Worm (Caenorhabditis elegans) whole organism, L1 larva: ENCODE data around the gene Y43C5B.3.
A peak's percentile ranks its signal among the peaks of the same experiment; 100 is the strongest.

Source experiments
- C04F5.9 ChIP-seq: sonication (generic microtip); optimal IDR thresholded peaks from 2 replicates; lab custom pipeline; 2016; ENCODE audit warnings: missing genetic modification characterization, missing compliant biosample characterization
- Y116A8C.19 ChIP-seq: sonication (generic microtip); optimal IDR thresholded peaks from 2 replicates; lab custom pipeline; 2016; ENCODE audit warnings: missing compliant biosample characterization, missing genetic modification characterization, borderline replicate concordance
- aha-1 ChIP-seq: fragments of 150-350 bp; optimal IDR thresholded peaks from 2 replicates; lab custom pipeline; 2014; ENCODE audit warnings: missing biosample characterization, missing genetic modification characterization
- ama-1 ChIP-seq: fragments of 150-350 bp; optimal IDR thresholded peaks from 2 replicates; lab custom pipeline; 2014
- ceh-63 ChIP-seq: fragments of 200-800 bp; sonication (Bioruptor generic); optimal IDR thresholded peaks from 2 replicates; lab custom pipeline; 2018; ENCODE audit warnings: mild to moderate bottlenecking, missing genetic modification characterization, missing compliant biosample characterization
- ceh-82 ChIP-seq, 3 experiments: fragments of 150-350 bp in 1 of 3; sonication (generic microtip) in 2 of 3; optimal IDR thresholded peaks; 2 replicates each; lab custom pipeline; 2014 to 2017; ENCODE audit warnings: missing biosample characterization in 3 of 3, missing genetic modification characterization in 3 of 3
- ceh-90 ChIP-seq: sonication (generic microtip); optimal IDR thresholded peaks from 2 replicates; lab custom pipeline; 2016; ENCODE audit warnings: missing genetic modification characterization, missing compliant biosample characterization
- ces-1 ChIP-seq: fragments of 150-350 bp; optimal IDR thresholded peaks from 2 replicates; lab custom pipeline; 2014; ENCODE audit warnings: missing biosample characterization, missing genetic modification reagents, missing genetic modification characterization
- dpl-1 ChIP-seq, 3 experiments: fragments of 150-350 bp in 2 of 3; sonication (generic microtip) in 1 of 3; optimal IDR thresholded peaks; 2 replicates each; lab custom pipeline; 2014 to 2017; ENCODE audit warnings: missing biosample characterization in 3 of 3, missing genetic modification characterization in 3 of 3, missing genetic modification reagents in 3 of 3
- egl-13 ChIP-seq: sonication (generic microtip); optimal IDR thresholded peaks from 2 replicates; lab custom pipeline; 2016; ENCODE audit warnings: missing genotype, missing genetic modification reagents, missing genetic modification characterization, missing compliant biosample characterization
- elt-3 ChIP-seq, 6 experiments: fragments of 150-350 bp in 1 of 6; sonication (generic microtip); optimal IDR thresholded peaks; 2 replicates each; lab custom pipeline; 2017 to 2018; ENCODE audit warnings: missing biosample characterization in 6 of 6, missing genetic modification characterization in 6 of 6, inconsistent platforms in 1 of 6
- fkh-10 ChIP-seq: sonication (generic microtip); optimal IDR thresholded peaks from 2 replicates; lab custom pipeline; 2017; ENCODE audit warnings: missing biosample characterization, missing genetic modification reagents, missing genetic modification characterization
- fos-1 ChIP-seq: fragments of 150-350 bp; optimal IDR thresholded peaks from 2 replicates; lab custom pipeline; 2014; ENCODE audit warnings: missing biosample characterization, missing genetic modification characterization
- grh-1 ChIP-seq: fragments of 200-800 bp; sonication (Bioruptor generic); IDR thresholded peaks from 2 replicates; pipeline ENCODE4 v1.3.6; 2022; ENCODE audit warnings: missing genetic modification reagents, missing genetic modification characterization, missing compliant biosample characterization
- hlh-4 ChIP-seq: sonication (generic microtip); optimal IDR thresholded peaks from 2 replicates; lab custom pipeline; 2016; ENCODE audit warnings: mild to moderate bottlenecking, missing genetic modification characterization, missing compliant biosample characterization
- irx-1 ChIP-seq: sonication (generic microtip); optimal IDR thresholded peaks from 2 replicates; lab custom pipeline; 2016; ENCODE audit warnings: missing genetic modification characterization, missing compliant biosample characterization
- isw-1 ChIP-seq: fragments of 200-800 bp; sonication (Bioruptor generic); IDR thresholded peaks from 2 replicates; pipeline ENCODE4 v1.3.6; 2022; ENCODE audit warnings: missing genetic modification characterization, missing compliant biosample characterization
- jun-1 ChIP-seq: fragments of 150-350 bp; optimal IDR thresholded peaks from 2 replicates; lab custom pipeline; 2014; ENCODE audit warnings: missing biosample characterization, missing genetic modification reagents, missing genetic modification characterization
- lin-13 ChIP-seq: fragments of 150-350 bp; optimal IDR thresholded peaks from 2 replicates; lab custom pipeline; 2014; ENCODE audit warnings: missing biosample characterization, missing genetic modification reagents, missing genetic modification characterization
- lin-14 ChIP-seq: fragments of 200-800 bp; sonication (Bioruptor generic); optimal IDR thresholded peaks from 2 replicates; lab custom pipeline; 2018; ENCODE audit warnings: mild to moderate bottlenecking, missing genetic modification characterization, moderate library complexity, missing compliant biosample characterization
- lin-15B ChIP-seq: fragments of 150-350 bp; sonication (generic microtip); optimal IDR thresholded peaks from 3 replicates; lab custom pipeline; 2014; ENCODE audit warnings: missing biosample characterization, missing genetic modification characterization
- lin-39 ChIP-seq: fragments of 150-350 bp; optimal IDR thresholded peaks from 2 replicates; lab custom pipeline; 2014; ENCODE audit warnings: missing biosample characterization, missing genetic modification reagents, missing genetic modification characterization
- lir-3 ChIP-seq: sonication (generic microtip); optimal IDR thresholded peaks from 2 replicates; lab custom pipeline; 2016; ENCODE audit warnings: mild to moderate bottlenecking, missing genetic modification characterization, moderate library complexity, missing compliant biosample characterization; ENCODE audit not compliant: poor library complexity
- lsy-2 ChIP-seq, 2 experiments: fragments of 150-350 bp; optimal IDR thresholded peaks; 2 replicates each; lab custom pipeline; 2014; ENCODE audit warnings: missing biosample characterization in 2 of 2, missing genetic modification characterization in 2 of 2
- mdl-1 ChIP-seq, 2 experiments: fragments of 150-350 bp; optimal IDR thresholded peaks; 2 replicates each; lab custom pipeline; 2014 to 2017; ENCODE audit warnings: missing biosample characterization in 2 of 2, missing genetic modification characterization in 2 of 2, inconsistent platforms in 1 of 2
- mef-2 ChIP-seq: fragments of 150-350 bp; optimal IDR thresholded peaks from 2 replicates; lab custom pipeline; 2014; ENCODE audit warnings: missing biosample characterization, missing genetic modification characterization
- mep-1 ChIP-seq: fragments of 150-350 bp; optimal IDR thresholded peaks from 2 replicates; lab custom pipeline; 2014; ENCODE audit warnings: missing biosample characterization, missing genetic modification characterization
- nhr-11 ChIP-seq: fragments of 150-350 bp; optimal IDR thresholded peaks from 2 replicates; lab custom pipeline; 2014; ENCODE audit warnings: missing biosample characterization, missing genetic modification characterization
- nhr-19 ChIP-seq: fragments of 200-800 bp; sonication (Bioruptor generic); conservative IDR thresholded peaks from 2 replicates; pipeline ENCODE4 v1.3.6; 2022; ENCODE audit warnings: missing genetic modification characterization, missing compliant biosample characterization
- nhr-71 ChIP-seq: sonication (generic microtip); optimal IDR thresholded peaks from 2 replicates; lab custom pipeline; 2016; ENCODE audit warnings: mild to moderate bottlenecking, missing genetic modification characterization, moderate library complexity, missing compliant biosample characterization
- nhr-77 ChIP-seq: fragments of 150-350 bp; optimal IDR thresholded peaks from 2 replicates; lab custom pipeline; 2014; ENCODE audit warnings: missing biosample characterization, missing genetic modification characterization
- nhr-85 ChIP-seq: sonication (generic microtip); peaks from one replicate; lab custom pipeline; 2016; ENCODE audit warnings: missing genetic modification characterization, inconsistent platforms, missing compliant biosample characterization
- nhr-90 ChIP-seq: sonication (generic microtip); optimal IDR thresholded peaks from 2 replicates; lab custom pipeline; 2016; ENCODE audit warnings: mild to moderate bottlenecking, missing genetic modification characterization, missing compliant biosample characterization; ENCODE audit not compliant: poor library complexity
- rnt-1 ChIP-seq: sonication (generic microtip); optimal IDR thresholded peaks from 2 replicates; lab custom pipeline; 2016; ENCODE audit warnings: mild to moderate bottlenecking, missing genetic modification characterization, moderate library complexity, missing compliant biosample characterization
- skn-1 ChIP-seq: fragments of 150-350 bp; optimal IDR thresholded peaks from 2 replicates; lab custom pipeline; 2014; ENCODE audit warnings: missing biosample characterization, missing genetic modification characterization
- snpc-4 ChIP-seq: fragments of 150-350 bp; optimal IDR thresholded peaks from 2 replicates; lab custom pipeline; 2014; ENCODE audit warnings: missing biosample characterization, missing genetic modification characterization
- snu-23 ChIP-seq: sonication (generic microtip); optimal IDR thresholded peaks from 2 replicates; lab custom pipeline; 2016; ENCODE audit warnings: missing genetic modification characterization, missing compliant biosample characterization
- sox-4 ChIP-seq: sonication (generic microtip); optimal IDR thresholded peaks from 2 replicates; lab custom pipeline; 2016; ENCODE audit warnings: missing genetic modification characterization, missing compliant biosample characterization
- swsn-7 ChIP-seq: sonication (generic microtip); optimal IDR thresholded peaks from 2 replicates; lab custom pipeline; 2016; ENCODE audit warnings: missing genetic modification characterization, missing compliant biosample characterization
- tlp-1 ChIP-seq: fragments of 150-350 bp; optimal IDR thresholded peaks from 2 replicates; lab custom pipeline; 2014; ENCODE audit warnings: missing biosample characterization, missing genetic modification characterization
- unc-130 ChIP-seq: fragments of 150-350 bp; optimal IDR thresholded peaks from 2 replicates; lab custom pipeline; 2017; ENCODE audit warnings: missing biosample characterization, missing genetic modification characterization, inconsistent platforms
- unc-62 ChIP-seq: fragments of 150-350 bp; optimal IDR thresholded peaks from 2 replicates; lab custom pipeline; 2014; ENCODE audit warnings: missing biosample characterization, missing genetic modification reagents, missing genetic modification characterization
- unc-86 ChIP-seq: sonication (generic microtip); optimal IDR thresholded peaks from 2 replicates; lab custom pipeline; 2016; ENCODE audit warnings: missing genetic modification characterization, missing compliant biosample characterization
- unc-98 ChIP-seq: fragments of 200-800 bp; sonication (Bioruptor generic); IDR thresholded peaks from 2 replicates; pipeline ENCODE4 v1.3.6; 2022; ENCODE audit warnings: missing genetic modification characterization, missing compliant biosample characterization
- xbp-1 ChIP-seq: sonication (generic microtip); optimal IDR thresholded peaks from 2 replicates; lab custom pipeline; 2016; ENCODE audit warnings: missing genetic modification characterization, missing compliant biosample characterization
- ztf-11 ChIP-seq, 2 experiments: sonication (generic microtip); optimal IDR thresholded peaks; 2 replicates each; lab custom pipeline; 2016 to 2017; ENCODE audit warnings: missing genetic modification characterization in 2 of 2, missing biosample characterization in 1 of 2, missing compliant biosample characterization in 1 of 2
- ztf-4 ChIP-seq: fragments of 150-350 bp; optimal IDR thresholded peaks from 2 replicates; lab custom pipeline; 2014; ENCODE audit warnings: missing biosample characterization, missing genetic modification characterization

The Y43C5B.3 gene

ce11 chrIV:10339701-10340100, 10.7 kb upstream of the Y43C5B.3 start (continued):
- no peak for TF ChIP-seq isw-1 (GFP tag; lab: Robert Waterston, UW)
- peak; percentile 29 for TF ChIP-seq hlh-4 (tag; lab: Kevin White, UChicago)
- TF ChIP-seq lin-14 (GFP tag; lab: Kevin White, UChicago), result peak; percentile 25
- no peak for TF ChIP-seq nhr-11 (tag; lab: Kevin White, UChicago)
- TF ChIP-seq grh-1 (GFP tag; lab: Robert Waterston, UW), result no peak
- no peak for TF ChIP-seq ceh-63 (GFP tag; lab: Kevin White, UChicago)
- TF ChIP-seq fkh-10 (GFP tag; lab: Kevin White, UChicago), result no peak
- no peak for TF ChIP-seq fos-1 (tag; lab: Kevin White, UChicago)
- TF ChIP-seq unc-62 (GFP tag; lab: Kevin White, UChicago), result no peak
- TF ChIP-seq xbp-1 (tag; lab: Kevin White, UChicago), result no peak
- no peak for TF ChIP-seq snpc-4 (tag; lab: Kevin White, UChicago)
- TF ChIP-seq unc-98 (GFP tag; lab: Robert Waterston, UW), result no peak
- TF ChIP-seq snu-23 (GFP tag; lab: Kevin White, UChicago), result no peak
- no peak for TF ChIP-seq lin-39 (tag; lab: Kevin White, UChicago)
- TF ChIP-seq egl-13 (tag; lab: Kevin White, UChicago), result no peak
- no peak for TF ChIP-seq elt-3 (tag; optimal IDR thresholded peaks at IDR 0.05; lab: Kevin White, UChicago)
- TF ChIP-seq swsn-7, result peak; percentile 4
- no peak for TF ChIP-seq lin-15B (tag; lab: Kevin White, UChicago)
- peak; percentile 3 for TF ChIP-seq sox-4 (tag; lab: Kevin White, UChicago)
- TF ChIP-seq lin-13, result no peak
- TF ChIP-seq lir-3 (tag; lab: Kevin White, UChicago), result no peak
- TF ChIP-seq lsy-2 (tag; optimal IDR thresholded peaks at IDR 0.05; lab: Kevin White, UChicago), result peak in 1 of 2 experiments; percentile 22
- no peak for TF ChIP-seq nhr-77 (tag; lab: Kevin White, UChicago)
- TF ChIP-seq irx-1, result no peak
- TF ChIP-seq nhr-90 (tag; lab: Kevin White, UChicago), result no peak
- no peak for TF ChIP-seq ceh-82 (tag; optimal IDR thresholded peaks at IDR 0.05; lab: Kevin White, UChicago)
- TF ChIP-seq ama-1, result no peak
- TF ChIP-seq jun-1 (tag; lab: Kevin White, UChicago), result no peak
- no peak for TF ChIP-seq dpl-1 (GFP tag; optimal IDR thresholded peaks at IDR 0.05; lab: Kevin White, UChicago)
- TF ChIP-seq tlp-1, result no peak
- TF ChIP-seq aha-1 (tag; lab: Kevin White, UChicago), result no peak

ce11 chrIV:10341618-10342360, 8.6 kb upstream of the Y43C5B.3 start:
- TF ChIP-seq nhr-85 (tag; lab: Kevin White, UChicago) (no peak), lin-15B (tag; lab: Kevin White, UChicago) (no peak), ceh-90 (no peak), snu-23 (GFP tag; lab: Kevin White, UChicago) (no peak), unc-86 (tag; lab: Kevin White, UChicago) (peak; percentile 62), irx-1 (no peak), aha-1 (tag; lab: Kevin White, UChicago) (no peak), rnt-1 (tag; lab: Kevin White, UChicago) (peak; percentile 72), Y116A8C.19 (tag; lab: Kevin White, UChicago) (no peak), nhr-19 (GFP tag; lab: Robert Waterston, UW) (peak; percentile 36; the same call in 1 of the 2 replicates), lin-39 (tag; lab: Kevin White, UChicago) (peak; percentile 64), lin-14 (GFP tag; lab: Kevin White, UChicago) (peak; percentile 9), mep-1 (tag; lab: Kevin White, UChicago) (peak; percentile 30), skn-1 (peak; percentile 4), ces-1 (peak; percentile 34), mef-2 (tag; lab: Kevin White, UChicago) (peak; percentile 9), fkh-10 (GFP tag; lab: Kevin White, UChicago) (peak; percentile 48), ztf-11 (tag; optimal IDR thresholded peaks at IDR 0.05; lab: Kevin White, UChicago) (peak in 1 of 2 experiments; percentile 27), ztf-4 (tag; lab: Kevin White, UChicago) (no peak), mdl-1 (tag; optimal IDR thresholded peaks at IDR 0.05; lab: Kevin White, UChicago) (peak in 1 of 2 experiments; percentile 18), lsy-2 (tag; optimal IDR thresholded peaks at IDR 0.05; lab: Kevin White, UChicago) (peak in 1 of 2 experiments; percentile 21), hlh-4 (tag; lab: Kevin White, UChicago) (no peak), unc-130 (peak; percentile 35), ceh-82 (tag; optimal IDR thresholded peaks at IDR 0.05; lab: Kevin White, UChicago) (peak in 1 of 3 experiments; percentile 53), nhr-71 (peak; percentile 49), C04F5.9 (tag; lab: Kevin White, UChicago) (no peak)
